Worm (Caenorhabditis elegans): ENCODE data around the gene rad-54.B.

DNA sequence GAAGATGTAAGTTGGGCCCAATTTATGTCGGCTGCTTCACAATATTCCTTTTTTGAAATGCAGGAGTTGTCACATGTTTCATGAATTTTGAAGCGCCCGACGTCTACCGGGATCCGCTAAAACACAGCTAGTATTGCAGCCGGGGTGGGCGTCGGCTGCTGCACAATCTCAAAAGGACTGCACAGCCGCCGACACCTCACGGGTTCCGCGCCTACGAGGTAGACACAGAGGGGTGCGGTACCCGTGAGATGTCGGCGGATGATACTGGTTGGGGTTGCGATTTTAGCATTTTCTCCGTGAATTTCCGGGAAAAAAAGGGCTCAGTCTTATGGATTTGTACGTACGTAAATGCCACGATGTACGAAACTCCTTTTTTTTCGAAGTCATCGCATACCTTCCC lies 27.9 kb upstream of the rad-54.B start:
- TF ChIP-seq dao-5 (tag; optimal IDR thresholded peaks at IDR 0.05) (no peak), W03F9.2 (tag; optimal IDR thresholded peaks at IDR 0.05) (no peak), him-1 (tag; optimal IDR thresholded peaks at IDR 0.05) (no peak)
